Worm (Caenorhabditis elegans) whole organism, L4 larva: Measurements from ENCODE around the gene T24D5.4.

Source experiments
- F10B5.3 ChIP-seq: sonication (generic microtip); optimal IDR thresholded peaks from 2 replicates; lab custom pipeline; 2016; ENCODE audit warnings: mild to moderate bottlenecking, missing genetic modification characterization, missing compliant biosample characterization
- F26F4.8 ChIP-seq: fragments of 200-800 bp; sonication (Bioruptor generic); conservative IDR thresholded peaks from 2 replicates; pipeline ENCODE4 v1.3.6; 2022; ENCODE audit warnings: missing genetic modification characterization, missing compliant biosample characterization
- Y5F2A.4 ChIP-seq: fragments of 200-800 bp; sonication (Bioruptor generic); optimal IDR thresholded peaks from 2 replicates; lab custom pipeline; 2018; ENCODE audit warnings: mild to moderate bottlenecking, missing genetic modification characterization, missing compliant biosample characterization
- ZK546.5 ChIP-seq, 2 experiments: sonication (generic microtip); optimal IDR thresholded peaks; 2 replicates each; lab custom pipeline; 2017; ENCODE audit warnings: missing biosample characterization in 2 of 2, missing genetic modification characterization in 2 of 2
- aha-1 ChIP-seq: fragments of 150-350 bp; peaks from one replicate; lab custom pipeline; 2014; ENCODE audit warnings: missing biosample characterization, missing genetic modification characterization
- aly-2 ChIP-seq: sonication (generic microtip); optimal IDR thresholded peaks from 2 replicates; lab custom pipeline; 2018; ENCODE audit warnings: missing biosample characterization, missing genetic modification characterization
- arid-1 ChIP-seq: fragments of 200-800 bp; sonication (Bioruptor generic); conservative IDR thresholded peaks from 2 replicates; pipeline ENCODE4 v1.3.6; 2022; ENCODE audit warnings: missing genetic modification reagents, missing genetic modification characterization, missing compliant biosample characterization
- attf-4 ChIP-seq: sonication (generic microtip); optimal IDR thresholded peaks from 3 replicates; lab custom pipeline; 2017; ENCODE audit warnings: missing biosample characterization, missing genetic modification characterization
- ceh-20 ChIP-seq: fragments of 200-800 bp; sonication (Bioruptor generic); IDR thresholded peaks from 2 replicates; pipeline ENCODE4 v1.3.6; 2022; ENCODE audit warnings: missing genetic modification reagents, missing genetic modification characterization, missing compliant biosample characterization
- ceh-44 ChIP-seq: fragments of 200-800 bp; sonication (Bioruptor generic); IDR thresholded peaks from 2 replicates; pipeline ENCODE4 v1.3.6; 2022; ENCODE audit warnings: missing genetic modification reagents, missing genetic modification characterization, missing compliant biosample characterization
- ces-1 ChIP-seq: fragments of 150-350 bp; sonication (generic microtip); optimal IDR thresholded peaks from 4 replicates; lab custom pipeline; 2014; ENCODE audit warnings: missing biosample characterization, missing genetic modification reagents, missing genetic modification characterization
- cey-2 ChIP-seq: sonication (generic microtip); optimal IDR thresholded peaks from 3 replicates; lab custom pipeline; 2017; ENCODE audit warnings: missing genetic modification characterization, mild to moderate bottlenecking, missing compliant biosample characterization, antibody characterized with exemption, borderline replicate concordance; ENCODE audit not compliant: insufficient read depth
- daf-16 ChIP-seq, 3 experiments: sonication (generic microtip); optimal IDR thresholded peaks; 2 replicates each; lab custom pipeline; 2016 to 2017; ENCODE audit warnings: missing genetic modification characterization in 3 of 3, missing genetic modification reagents in 3 of 3, mild to moderate bottlenecking in 2 of 3, missing compliant biosample characterization in 2 of 3, missing biosample characterization in 1 of 3, moderate library complexity in 1 of 3
- daf-19 ChIP-seq: fragments of 200-800 bp; sonication (Bioruptor generic); conservative IDR thresholded peaks from 2 replicates; pipeline ENCODE4 v1.3.6; 2022; ENCODE audit warnings: missing genetic modification characterization, missing compliant biosample characterization
- dmd-6 ChIP-seq: fragments of 200-800 bp; sonication (Bioruptor generic); IDR thresholded peaks from 2 replicates; pipeline ENCODE4 v1.3.6; 2022; ENCODE audit warnings: missing genetic modification reagents, missing genetic modification characterization, missing compliant biosample characterization
- dpl-1 ChIP-seq: fragments of 150-350 bp; optimal IDR thresholded peaks from 2 replicates; lab custom pipeline; 2014; ENCODE audit warnings: missing biosample characterization, missing genetic modification reagents, missing genetic modification characterization
- dve-1 ChIP-seq: sonication (generic microtip); optimal IDR thresholded peaks from 2 replicates; lab custom pipeline; 2017; ENCODE audit warnings: antibody characterized with exemption, mild to moderate bottlenecking, missing genetic modification characterization, missing compliant biosample characterization; ENCODE audit not compliant: insufficient read depth
- egl-27 ChIP-seq: sonication (generic microtip); optimal IDR thresholded peaks from 3 replicates; lab custom pipeline; 2017; ENCODE audit warnings: missing biosample characterization, missing genetic modification reagents, missing genetic modification characterization
- fkh-10 ChIP-seq: fragments of 150-350 bp; optimal IDR thresholded peaks from 2 replicates; lab custom pipeline; 2014; ENCODE audit warnings: missing biosample characterization, missing genetic modification reagents, missing genetic modification characterization
- fos-1 ChIP-seq: fragments of 150-350 bp; optimal IDR thresholded peaks from 2 replicates; lab custom pipeline; 2014; ENCODE audit warnings: missing biosample characterization, missing genetic modification characterization
- hif-1 ChIP-seq, 2 experiments: sonication (generic microtip); optimal IDR thresholded peaks; 2 replicates each; lab custom pipeline; 2016 to 2017; ENCODE audit warnings: missing compliant biosample characterization in 2 of 2, missing genetic modification characterization in 2 of 2, missing genetic modification reagents in 2 of 2, missing genotype in 2 of 2, mild to moderate bottlenecking in 1 of 2
- jun-1 ChIP-seq: fragments of 150-350 bp; optimal IDR thresholded peaks from 2 replicates; lab custom pipeline; 2014; ENCODE audit warnings: missing biosample characterization, missing genetic modification reagents, missing genetic modification characterization
- lin-1 ChIP-seq: fragments of 200-800 bp; sonication (Bioruptor generic); IDR thresholded peaks from 2 replicates; pipeline ENCODE4 v1.3.6; 2022; ENCODE audit warnings: missing genetic modification reagents, missing genetic modification characterization, missing compliant biosample characterization
- lin-13 ChIP-seq: fragments of 150-350 bp; optimal IDR thresholded peaks from 2 replicates; lab custom pipeline; 2014; ENCODE audit warnings: missing biosample characterization, missing genetic modification reagents, missing genetic modification characterization
- lsy-2 ChIP-seq, 2 experiments: fragments of 150-350 bp in 1 of 2; sonication (generic microtip) in 1 of 2; optimal IDR thresholded peaks; 2 replicates each; lab custom pipeline; 2014 to 2017; ENCODE audit warnings: missing biosample characterization in 2 of 2, missing genetic modification characterization in 2 of 2
- madf-5 ChIP-seq, 2 experiments: fragments of 200-800 bp; sonication (Bioruptor generic); IDR thresholded peaks; 2 replicates each; pipeline ENCODE4 v1.3.6; 2022; ENCODE audit warnings: missing compliant biosample characterization in 2 of 2, missing genetic modification characterization in 2 of 2
- madf-9 ChIP-seq: fragments of 200-800 bp; sonication (Bioruptor generic); conservative IDR thresholded peaks from 2 replicates; pipeline ENCODE4 v1.3.6; 2022; ENCODE audit warnings: missing genetic modification reagents, missing genetic modification characterization, missing compliant biosample characterization
- mdl-1 ChIP-seq, 2 experiments: fragments of 150-350 bp in 1 of 2; sonication (generic microtip) in 1 of 2; optimal IDR thresholded peaks; 2 replicates each; lab custom pipeline; 2014 to 2017; ENCODE audit warnings: missing biosample characterization in 2 of 2, missing genetic modification characterization in 2 of 2
- mdt-29 ChIP-seq: fragments of 200-800 bp; sonication (Bioruptor generic); IDR thresholded peaks from 2 replicates; pipeline ENCODE4 v1.3.6; 2022; ENCODE audit warnings: missing genetic modification reagents, missing genetic modification characterization, missing compliant biosample characterization
- mxl-3 ChIP-seq: fragments of 200-800 bp; sonication (Bioruptor generic); optimal IDR thresholded peaks from 2 replicates; lab custom pipeline; 2018; ENCODE audit warnings: mild to moderate bottlenecking, missing genetic modification characterization, missing compliant biosample characterization
- nhr-10 ChIP-seq: fragments of 150-350 bp; optimal IDR thresholded peaks from 2 replicates; lab custom pipeline; 2014; ENCODE audit warnings: missing biosample characterization, missing genetic modification characterization
- nhr-102 ChIP-seq: sonication (generic microtip); optimal IDR thresholded peaks from 2 replicates; lab custom pipeline; 2016; ENCODE audit warnings: mild to moderate bottlenecking, missing genetic modification characterization, moderate library complexity, missing compliant biosample characterization
- nhr-11 ChIP-seq: fragments of 150-350 bp; optimal IDR thresholded peaks from 2 replicates; lab custom pipeline; 2014; ENCODE audit warnings: missing biosample characterization, missing genetic modification characterization
- nhr-28 ChIP-seq: fragments of 150-350 bp; optimal IDR thresholded peaks from 2 replicates; lab custom pipeline; 2014; ENCODE audit warnings: missing biosample characterization, missing genetic modification characterization
- nhr-41 ChIP-seq: fragments of 200-800 bp; sonication (Bioruptor generic); IDR thresholded peaks from 2 replicates; pipeline ENCODE4 v1.3.6; 2022; ENCODE audit warnings: missing genetic modification reagents, missing genetic modification characterization, missing compliant biosample characterization
- nhr-42 ChIP-seq: fragments of 200-800 bp; sonication (Bioruptor generic); IDR thresholded peaks from 2 replicates; pipeline ENCODE4 v1.3.6; 2022; ENCODE audit warnings: missing genetic modification characterization, missing compliant biosample characterization
- nhr-48 ChIP-seq: sonication (generic microtip); optimal IDR thresholded peaks from 2 replicates; lab custom pipeline; 2016; ENCODE audit warnings: mild to moderate bottlenecking, missing genetic modification characterization, missing compliant biosample characterization
- pha-4 ChIP-seq, 2 experiments: fragments of 150-350 bp in 1 of 2; fragments of 200-800 bp in 1 of 2; sonication (Bioruptor generic) in 1 of 2; IDR thresholded peaks in 1 of 2; optimal IDR thresholded peaks in 1 of 2; 2 replicates each; pipeline versions ENCODE4 v1.3.6 to Lab custom; 2014 to 2022; ENCODE audit warnings: missing genetic modification characterization in 2 of 2, missing genetic modification reagents in 2 of 2, missing biosample characterization in 1 of 2, missing compliant biosample characterization in 1 of 2
- php-3 ChIP-seq: fragments of 200-800 bp; sonication (Bioruptor generic); IDR thresholded peaks from 2 replicates; pipeline ENCODE4 v1.3.6; 2022; ENCODE audit warnings: missing genetic modification reagents, missing genetic modification characterization, missing compliant biosample characterization
- sdz-12 ChIP-seq: fragments of 200-800 bp; sonication (Bioruptor generic); optimal IDR thresholded peaks from 2 replicates; lab custom pipeline; 2018; ENCODE audit warnings: mild to moderate bottlenecking, missing genetic modification characterization, missing compliant biosample characterization
- unc-130 ChIP-seq: sonication (generic microtip); optimal IDR thresholded peaks from 2 replicates; lab custom pipeline; 2016; ENCODE audit warnings: missing genetic modification reagents, missing genetic modification characterization, missing compliant biosample characterization
- unc-39 ChIP-seq: sonication (generic microtip); optimal IDR thresholded peaks from 2 replicates; lab custom pipeline; 2017; ENCODE audit warnings: missing biosample characterization, missing genetic modification characterization
- unc-62 ChIP-seq, 3 experiments: fragments of 150-350 bp in 1 of 3; sonication (generic microtip); optimal IDR thresholded peaks in 2 of 3; peaks in 1 of 3; 1 replicate in 1 of 3; 2 replicates in 2 of 3; lab custom pipeline; 2014 to 2017; ENCODE audit warnings: missing biosample characterization in 3 of 3, missing genetic modification characterization in 3 of 3, missing genetic modification reagents in 3 of 3, missing genotype in 1 of 3
- zag-1 ChIP-seq: fragments of 150-350 bp; optimal IDR thresholded peaks from 2 replicates; lab custom pipeline; 2014; ENCODE audit warnings: missing biosample characterization, missing genetic modification characterization
- ztf-7 ChIP-seq: fragments of 150-350 bp; optimal IDR thresholded peaks from 2 replicates; lab custom pipeline; 2014; ENCODE audit warnings: missing biosample characterization, missing genetic modification characterization

Gene T24D5.4

DNA sequence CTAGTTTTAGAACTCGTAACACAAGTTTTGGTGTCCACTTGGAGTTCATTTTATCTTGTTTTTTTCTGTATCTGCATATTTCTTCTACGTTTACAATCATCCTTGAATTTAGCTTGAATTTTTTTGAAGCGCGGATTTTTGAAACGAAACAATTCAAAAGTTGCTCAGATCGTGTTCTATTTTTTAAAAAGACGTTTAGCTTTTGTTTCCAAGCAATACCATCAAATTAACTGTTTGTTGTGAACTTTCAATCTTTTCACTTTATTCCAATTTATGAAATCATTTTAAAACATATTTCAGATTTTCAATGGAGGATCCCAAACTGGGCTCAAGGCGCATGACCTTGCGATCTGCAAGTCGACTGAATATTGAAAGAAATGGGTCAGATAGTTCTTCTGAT, 22.2 kb downstream of the T24D5.4 start, which contains the start of gene R09A8.2:
Gene R09A8.2 (plus strand): TSS at position 301 of the 400 bp plus-strand sequence.
- TF ChIP-seq lsy-2 (tag; optimal IDR thresholded peaks at IDR 0.05; lab: Kevin White, UChicago) (no peak), ceh-20 (GFP tag; lab: Robert Waterston, UW) (no peak), dpl-1 (no peak), ztf-7 (tag; lab: Kevin White, UChicago) (no peak), F10B5.3 (no peak), nhr-48 (no peak), F26F4.8 (no peak), madf-9 (GFP tag; lab: Robert Waterston, UW) (no peak), attf-4 (tag; lab: Kevin White, UChicago) (no peak), madf-5 (GFP tag; IDR thresholded peaks at IDR 0.05; lab: Robert Waterston, UW) (no peak), dmd-6 (GFP tag; lab: Robert Waterston, UW) (no peak), cey-2 (tag; lab: Kevin White, UChicago) (no peak), mdl-1 (tag; optimal IDR thresholded peaks at IDR 0.05; lab: Kevin White, UChicago) (no peak), egl-27 (tag; lab: Kevin White, UChicago) (no peak), ceh-44 (GFP tag; lab: Robert Waterston, UW) (no peak), sdz-12 (no peak)
- TF ChIP-seq, all 104 proteins: peak for 0

DNA sequence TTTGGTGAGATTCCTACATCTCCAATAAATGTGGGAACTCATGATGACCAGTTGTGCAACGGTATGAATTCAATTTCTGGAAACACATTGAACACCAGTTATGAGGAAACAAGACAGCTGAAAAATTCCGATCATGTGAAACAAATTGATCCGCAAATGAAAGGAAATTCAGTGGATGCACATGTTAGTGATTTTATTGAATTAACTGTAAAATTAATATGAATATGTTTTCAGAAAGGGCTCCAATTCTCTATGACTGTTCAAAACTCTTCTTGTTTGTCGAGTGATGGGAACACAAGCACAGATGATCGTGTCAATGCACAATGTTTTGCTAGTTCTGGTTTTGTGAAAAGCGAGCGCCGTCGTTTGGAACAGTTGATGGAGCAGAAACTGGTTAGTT, 23.3 kb downstream of the T24D5.4 start:
- no peak for TF ChIP-seq fos-1 (tag; lab: Kevin White, UChicago)
- peak in 1 of 2 experiments; percentile 91 for TF ChIP-seq unc-62 (GFP tag; optimal IDR thresholded peaks at IDR 0.05 in 1 of 2; lab: Kevin White, UChicago)
- no peak for TF ChIP-seq unc-62 (tag; optimal IDR thresholded peaks at IDR 0.05; lab: Kevin White, UChicago)
- no peak for TF ChIP-seq mdt-29 (GFP tag; lab: Robert Waterston, UW)
- no peak for TF ChIP-seq jun-1 (tag; lab: Kevin White, UChicago)
- no peak for TF ChIP-seq arid-1 (GFP tag; lab: Robert Waterston, UW)
- peak; percentile 85 for TF ChIP-seq aha-1 (tag; lab: Kevin White, UChicago)
- no peak for TF ChIP-seq fkh-10 (GFP tag; lab: Kevin White, UChicago)
- TF ChIP-seq php-3 (GFP tag; lab: Robert Waterston, UW), result no peak

DNA sequence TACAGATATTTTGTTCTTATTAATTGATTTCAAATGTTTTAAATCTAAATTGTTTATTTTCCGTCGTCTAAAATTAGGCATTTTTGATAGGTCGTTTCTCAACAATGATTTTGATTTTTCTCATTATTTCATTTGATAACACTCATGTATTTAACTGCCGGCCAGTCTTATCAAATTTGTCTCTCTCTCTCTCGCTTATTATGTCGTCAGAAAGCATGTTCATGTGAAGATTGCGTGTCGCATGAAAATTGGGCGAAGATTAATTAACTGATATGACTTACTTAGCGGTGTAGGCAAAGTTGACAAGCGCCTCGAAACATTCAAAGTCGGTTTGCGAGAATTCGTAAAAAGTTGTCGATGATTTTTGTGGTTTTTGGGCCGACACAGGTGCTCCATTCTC, 30.8 kb downstream of the T24D5.4 start:
- 0 out of 2 replicates have a peak, but pooled peaks have one; percentile 22 for TF ChIP-seq lin-1 (GFP tag; lab: Robert Waterston, UW)
- TF ChIP-seq F10B5.3, result no peak
- peak; percentile 50 for TF ChIP-seq mxl-3 (GFP tag; lab: Kevin White, UChicago)
- TF ChIP-seq aha-1 (tag; lab: Kevin White, UChicago), result no peak
- no peak for TF ChIP-seq ztf-7 (tag; lab: Kevin White, UChicago)
- peak in 1 of 2 experiments; percentile 23 for TF ChIP-seq daf-16 (GFP tag; optimal IDR thresholded peaks at IDR 0.05; lab: Kevin White, UChicago)
- TF ChIP-seq daf-16 (tag; optimal IDR thresholded peaks at IDR 0.05; lab: Kevin White, UChicago), result peak; percentile 93
- no peak for TF ChIP-seq lin-13 (GFP tag; lab: Kevin White, UChicago)
- TF ChIP-seq ceh-20 (GFP tag; lab: Robert Waterston, UW), result peak; percentile 34; the same call in 1 of the 2 replicates
- TF ChIP-seq nhr-42 (GFP tag; lab: Robert Waterston, UW), result no peak
- TF ChIP-seq ces-1, result no peak
- no peak for TF ChIP-seq unc-130
- TF ChIP-seq nhr-28, result peak; percentile 85
- no peak for TF ChIP-seq Y5F2A.4 (GFP tag; lab: Kevin White, UChicago)
- no peak for TF ChIP-seq dpl-1
- TF ChIP-seq aly-2 (tag; lab: Kevin White, UChicago), result no peak
- TF ChIP-seq unc-39 (tag; lab: Kevin White, UChicago), result no peak
- TF ChIP-seq dve-1 (tag; lab: Kevin White, UChicago), result peak; percentile 82
- TF ChIP-seq pha-4 (GFP tag; IDR thresholded peaks at IDR 0.05; lab: Robert Waterston, UW), result no peak
- TF ChIP-seq pha-4 (tag; optimal IDR thresholded peaks at IDR 0.05; lab: Kevin White, UChicago), result no peak
- no peak for TF ChIP-seq madf-5 (GFP tag; IDR thresholded peaks at IDR 0.05; lab: Robert Waterston, UW)
- no peak for TF ChIP-seq nhr-11 (tag; lab: Kevin White, UChicago)
- no peak for TF ChIP-seq ZK546.5 (tag; optimal IDR thresholded peaks at IDR 0.05; lab: Kevin White, UChicago)
- TF ChIP-seq egl-27 (tag; lab: Kevin White, UChicago), result no peak
- no peak for TF ChIP-seq zag-1
- TF ChIP-seq nhr-10 (tag; lab: Kevin White, UChicago), result peak; percentile 27
- no peak for TF ChIP-seq daf-19 (GFP tag; lab: Robert Waterston, UW)
- TF ChIP-seq nhr-41 (GFP tag; lab: Robert Waterston, UW), result no peak
- no peak for TF ChIP-seq nhr-102 (tag; lab: Kevin White, UChicago)
- no peak for TF ChIP-seq hif-1 (tag; optimal IDR thresholded peaks at IDR 0.05; lab: Kevin White, UChicago)
- peak in 1 of 2 experiments; percentile 42 for TF ChIP-seq unc-62 (GFP tag; optimal IDR thresholded peaks at IDR 0.05 in 1 of 2; lab: Kevin White, UChicago)
- no peak for TF ChIP-seq unc-62 (tag; optimal IDR thresholded peaks at IDR 0.05; lab: Kevin White, UChicago)
